Fruit fly (Drosophila melanogaster): ENCODE measurements around the gene twit.

twit gene

DNA sequence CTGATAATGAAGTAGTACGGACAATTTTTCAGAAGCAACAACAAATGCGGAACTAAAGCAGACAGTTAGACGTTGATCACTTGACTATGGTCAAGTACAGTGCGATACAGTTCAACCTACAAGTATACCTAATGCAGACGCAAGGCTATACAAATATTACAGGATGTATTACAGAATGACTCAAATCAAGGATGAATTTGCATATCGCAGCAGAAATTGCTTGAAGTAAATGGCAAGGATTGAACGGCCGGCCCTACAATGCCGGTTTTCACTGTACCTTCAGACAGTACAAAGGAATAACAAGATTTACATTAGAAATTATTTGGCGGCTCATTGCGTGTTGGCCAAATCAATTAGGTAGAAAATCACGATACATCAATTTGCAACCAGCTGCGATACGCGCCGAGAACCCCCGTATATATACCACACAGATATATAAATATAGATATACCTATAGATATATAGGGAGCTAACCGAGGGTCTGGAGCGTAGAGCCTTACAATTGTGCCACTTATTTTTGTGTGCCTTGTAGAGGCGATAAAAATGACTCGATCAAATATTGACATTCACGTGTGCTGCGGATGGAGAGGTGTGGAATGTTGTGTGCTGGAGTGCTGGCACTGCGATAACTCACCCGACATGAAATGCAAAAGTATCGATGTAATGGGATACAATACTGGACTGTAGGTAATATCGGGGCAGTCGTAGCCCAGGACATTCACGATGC lies 29.1 kb downstream of the twit start (continued):
- TF ChIP-seq gcm (GFP tag; optimal IDR thresholded peaks at IDR 0.05), result no peak
- TF ChIP-seq ind (GFP tag; optimal IDR thresholded peaks at IDR 0.05), result peak; percentile 63
- TF ChIP-seq Xbp1 (GFP tag; optimal IDR thresholded peaks at IDR 0.05), result peak; percentile 50
- no peak for TF ChIP-seq psq (GFP tag; optimal IDR thresholded peaks at IDR 0.05)
- no peak for TF ChIP-seq danr (GFP tag; IDR thresholded peaks at IDR 0.05)
- TF ChIP-seq Dfd (GFP tag; optimal IDR thresholded peaks at IDR 0.05), result no peak
- TF ChIP-seq sisA (GFP tag; IDR thresholded peaks at IDR 0.05), result peak; percentile 55
- peak; percentile 48; the same call in 1 of the 3 replicates for TF ChIP-seq otp (GFP tag; IDR thresholded peaks at IDR 0.05)
- no peak for TF ChIP-seq corto (GFP tag; optimal IDR thresholded peaks at IDR 0.05)
- peak; percentile 35 for TF ChIP-seq az2 (GFP tag; optimal IDR thresholded peaks at IDR 0.05)
- TF ChIP-seq CrebB (tag; optimal IDR thresholded peaks at IDR 0.05), result no peak
- TF ChIP-seq crol (GFP tag; IDR thresholded peaks at IDR 0.05), result no peak
- peak; percentile 73 for TF ChIP-seq Meics (GFP tag; optimal IDR thresholded peaks at IDR 0.05)
- no peak for TF ChIP-seq ato (GFP tag; IDR thresholded peaks at IDR 0.05; ENCODE audit: partially characterized antibody)
- no peak for TF ChIP-seq Usf (GFP tag; optimal IDR thresholded peaks at IDR 0.05)
- TF ChIP-seq dimm (GFP tag; IDR thresholded peaks at IDR 0.05), result no peak
- TF ChIP-seq Hmr (GFP tag; optimal IDR thresholded peaks at IDR 0.05), result peak; percentile 73
- TF ChIP-seq CG16863 (GFP tag; optimal IDR thresholded peaks at IDR 0.05), result peak; percentile 17
- TF ChIP-seq pzg (GFP tag; optimal IDR thresholded peaks at IDR 0.05), result no peak
- TF ChIP-seq sqz (GFP tag; optimal IDR thresholded peaks at IDR 0.05), result no peak
- TF ChIP-seq CG11723 (GFP tag; optimal IDR thresholded peaks at IDR 0.05), result no peak
- peak; percentile 58 for TF ChIP-seq Ptx1 (GFP tag; IDR thresholded peaks at IDR 0.05)
- no peak for TF ChIP-seq tll (GFP tag; optimal IDR thresholded peaks at IDR 0.05)
- no peak for TF ChIP-seq ssp (GFP tag; IDR thresholded peaks at IDR 0.05)
- no peak for TF ChIP-seq NC2α (GFP tag; optimal IDR thresholded peaks at IDR 0.05)
- TF ChIP-seq CG11247 (GFP tag; IDR thresholded peaks at IDR 0.05), result peak; percentile 48
- no peak for TF ChIP-seq sr (GFP tag; IDR thresholded peaks at IDR 0.05)
- TF ChIP-seq hbn (GFP tag; IDR thresholded peaks at IDR 0.05; ENCODE audit: partially characterized antibody), result no peak
- no peak for TF ChIP-seq ab (GFP tag; optimal IDR thresholded peaks at IDR 0.05)
- no peak for TF ChIP-seq en (GFP tag; optimal IDR thresholded peaks at IDR 0.05)
- peak; percentile 55 for TF ChIP-seq CG15011 (GFP tag; optimal IDR thresholded peaks at IDR 0.05)
- TF ChIP-seq tio (GFP tag; optimal IDR thresholded peaks at IDR 0.05), result no peak
- no peak for TF ChIP-seq CG2875 (GFP tag; optimal IDR thresholded peaks at IDR 0.05)
- TF ChIP-seq CG18011 (GFP tag; optimal IDR thresholded peaks at IDR 0.05), result no peak
- no peak for TF ChIP-seq CG17912 (GFP tag; optimal IDR thresholded peaks at IDR 0.05)
- no peak for TF ChIP-seq bbx (GFP tag; IDR thresholded peaks at IDR 0.05; ENCODE audit: partially characterized antibody)
- TF ChIP-seq nerfin-1 (tag; optimal IDR thresholded peaks at IDR 0.05), result no peak
- TF ChIP-seq gfzf (GFP tag; optimal IDR thresholded peaks at IDR 0.05), result no peak
- peak; percentile 20 for TF ChIP-seq Sry-δ (GFP tag; optimal IDR thresholded peaks at IDR 0.05)
- TF ChIP-seq Nf-YB (GFP tag; optimal IDR thresholded peaks at IDR 0.05), result no peak
- peak; percentile 23 for TF ChIP-seq pum (GFP tag; optimal IDR thresholded peaks at IDR 0.05)
- no peak for TF ChIP-seq CG10462 (GFP tag; optimal IDR thresholded peaks at IDR 0.05)
- no peak for TF ChIP-seq vnd (GFP tag; IDR thresholded peaks at IDR 0.05; ENCODE audit: partially characterized antibody)
- TF ChIP-seq Sin3A (optimal IDR thresholded peaks at IDR 0.05), result no peak
- no peak for TF ChIP-seq CG4360 (GFP tag; IDR thresholded peaks at IDR 0.05)
- no peak for TF ChIP-seq CG10959 (GFP tag; IDR thresholded peaks at IDR 0.05)
- no peak for TF ChIP-seq CG7271 (tag; optimal IDR thresholded peaks at IDR 0.05)
- no peak for TF ChIP-seq da (GFP tag; optimal IDR thresholded peaks at IDR 0.05)
- no peak for TF ChIP-seq CG6683 (GFP tag; optimal IDR thresholded peaks at IDR 0.05)
- no peak for TF ChIP-seq CG2129 (GFP tag; IDR thresholded peaks at IDR 0.05; ENCODE audit: partially characterized antibody)

All from whole organism, embryonic.